Worm (Caenorhabditis elegans) whole organism, L1 larva: ENCODE results near the gene set-3.

ENCODE experiments used
- C04F5.9 ChIP-seq: sonication (generic microtip); optimal IDR thresholded peaks from 2 replicates; lab custom pipeline; 2016; ENCODE audit warnings: missing genetic modification characterization, missing compliant biosample characterization
- F16B12.6 ChIP-seq: fragments of 150-350 bp; optimal IDR thresholded peaks from 2 replicates; lab custom pipeline; 2014; ENCODE audit warnings: missing biosample characterization, missing genetic modification characterization
- aha-1 ChIP-seq: fragments of 150-350 bp; optimal IDR thresholded peaks from 2 replicates; lab custom pipeline; 2014; ENCODE audit warnings: missing biosample characterization, missing genetic modification characterization
- alr-1 ChIP-seq: fragments of 200-800 bp; sonication (Bioruptor generic); optimal IDR thresholded peaks from 2 replicates; lab custom pipeline; 2018; ENCODE audit warnings: borderline replicate concordance, mild to moderate bottlenecking, missing genetic modification characterization, missing compliant biosample characterization
- aly-2 ChIP-seq: fragments of 150-350 bp; optimal IDR thresholded peaks from 2 replicates; lab custom pipeline; 2014; ENCODE audit warnings: missing biosample characterization, missing genetic modification characterization
- ceh-88 ChIP-seq: fragments of 200-800 bp; sonication (Bioruptor generic); IDR thresholded peaks from 2 replicates; pipeline ENCODE4 v1.3.6; 2022; ENCODE audit warnings: missing genetic modification characterization, missing compliant biosample characterization
- ces-1 ChIP-seq: fragments of 150-350 bp; optimal IDR thresholded peaks from 2 replicates; lab custom pipeline; 2014; ENCODE audit warnings: missing biosample characterization, missing genetic modification reagents, missing genetic modification characterization
- dsc-1 ChIP-seq: sonication (generic microtip); optimal IDR thresholded peaks from 2 replicates; lab custom pipeline; 2016; ENCODE audit warnings: mild to moderate bottlenecking, missing genetic modification characterization, missing compliant biosample characterization
- efl-1 ChIP-seq, 4 experiments: fragments of 150-350 bp; optimal IDR thresholded peaks in 3 of 4; peaks in 1 of 4; 1 replicate in 1 of 4; 2 replicates in 3 of 4; lab custom pipeline; 2014; ENCODE audit warnings: missing biosample characterization in 2 of 4, missing genetic modification characterization in 2 of 4, missing genetic modification reagents in 2 of 4
- efl-3 ChIP-seq: fragments of 200-800 bp; sonication (Bioruptor generic); optimal IDR thresholded peaks from 2 replicates; lab custom pipeline; 2018; ENCODE audit warnings: mild to moderate bottlenecking, missing genetic modification characterization, missing compliant biosample characterization
- egl-13 ChIP-seq: sonication (generic microtip); optimal IDR thresholded peaks from 2 replicates; lab custom pipeline; 2016; ENCODE audit warnings: missing genotype, missing genetic modification reagents, missing genetic modification characterization, missing compliant biosample characterization
- elt-2 ChIP-seq: sonication (generic microtip); optimal IDR thresholded peaks from 2 replicates; lab custom pipeline; 2016; ENCODE audit warnings: missing genetic modification characterization, mild to moderate bottlenecking, inconsistent platforms, missing compliant biosample characterization, missing genetic modification reagents
- elt-3 ChIP-seq, 6 experiments: fragments of 150-350 bp in 1 of 6; sonication (generic microtip); optimal IDR thresholded peaks; 2 replicates each; lab custom pipeline; 2017 to 2018; ENCODE audit warnings: missing biosample characterization in 6 of 6, missing genetic modification characterization in 6 of 6, inconsistent platforms in 1 of 6
- ets-5 ChIP-seq: fragments of 200-800 bp; sonication (Bioruptor generic); IDR thresholded peaks from 2 replicates; pipeline ENCODE4 v1.3.6; 2022; ENCODE audit warnings: missing genetic modification characterization, missing compliant biosample characterization
- fkh-10 ChIP-seq: sonication (generic microtip); optimal IDR thresholded peaks from 2 replicates; lab custom pipeline; 2017; ENCODE audit warnings: missing biosample characterization, missing genetic modification reagents, missing genetic modification characterization
- fkh-4 ChIP-seq: sonication (generic microtip); optimal IDR thresholded peaks from 2 replicates; lab custom pipeline; 2016; ENCODE audit warnings: missing compliant biosample characterization, missing genetic modification characterization, borderline replicate concordance
- fkh-8 ChIP-seq: sonication (generic microtip); optimal IDR thresholded peaks from 2 replicates; lab custom pipeline; 2016; ENCODE audit warnings: mild to moderate bottlenecking, missing genetic modification characterization, missing compliant biosample characterization
- fos-1 ChIP-seq: fragments of 150-350 bp; optimal IDR thresholded peaks from 2 replicates; lab custom pipeline; 2014; ENCODE audit warnings: missing biosample characterization, missing genetic modification characterization
- grh-1 ChIP-seq: fragments of 200-800 bp; sonication (Bioruptor generic); IDR thresholded peaks from 2 replicates; pipeline ENCODE4 v1.3.6; 2022; ENCODE audit warnings: missing genetic modification reagents, missing genetic modification characterization, missing compliant biosample characterization
- hlh-17 ChIP-seq: fragments of 200-800 bp; sonication (Bioruptor generic); optimal IDR thresholded peaks from 2 replicates; lab custom pipeline; 2018; ENCODE audit warnings: missing genetic modification characterization, mild to moderate bottlenecking, missing compliant biosample characterization, moderate library complexity, borderline replicate concordance
- hlh-4 ChIP-seq: sonication (generic microtip); optimal IDR thresholded peaks from 2 replicates; lab custom pipeline; 2016; ENCODE audit warnings: mild to moderate bottlenecking, missing genetic modification characterization, missing compliant biosample characterization
- hpl-2 ChIP-seq: fragments of 150-350 bp; optimal IDR thresholded peaks from 2 replicates; lab custom pipeline; 2014; ENCODE audit warnings: missing biosample characterization, missing genetic modification reagents, missing genetic modification characterization
- lin-13 ChIP-seq: fragments of 150-350 bp; optimal IDR thresholded peaks from 2 replicates; lab custom pipeline; 2014; ENCODE audit warnings: missing biosample characterization, missing genetic modification reagents, missing genetic modification characterization
- lin-15B ChIP-seq: fragments of 150-350 bp; sonication (generic microtip); optimal IDR thresholded peaks from 3 replicates; lab custom pipeline; 2014; ENCODE audit warnings: missing biosample characterization, missing genetic modification characterization
- lin-35 ChIP-seq, 2 experiments: fragments of 150-350 bp; optimal IDR thresholded peaks; 2 replicates each; lab custom pipeline; 2014; ENCODE audit warnings: missing biosample characterization in 2 of 2, missing genetic modification characterization in 2 of 2, missing genetic modification reagents in 2 of 2
- lsy-2 ChIP-seq, 2 experiments: fragments of 150-350 bp; optimal IDR thresholded peaks; 2 replicates each; lab custom pipeline; 2014; ENCODE audit warnings: missing biosample characterization in 2 of 2, missing genetic modification characterization in 2 of 2
- mab-9 ChIP-seq: fragments of 200-800 bp; sonication (Bioruptor generic); IDR thresholded peaks from 2 replicates; pipeline ENCODE4 v1.3.6; 2022; ENCODE audit warnings: missing genetic modification reagents, missing genetic modification characterization, missing compliant biosample characterization
- nhr-28 ChIP-seq: fragments of 150-350 bp; optimal IDR thresholded peaks from 2 replicates; lab custom pipeline; 2014; ENCODE audit warnings: missing biosample characterization, missing genetic modification characterization
- nhr-47 ChIP-seq: sonication (generic microtip); optimal IDR thresholded peaks from 2 replicates; lab custom pipeline; 2016; ENCODE audit warnings: mild to moderate bottlenecking, missing genetic modification characterization, moderate library complexity, missing compliant biosample characterization
- nhr-71 ChIP-seq: sonication (generic microtip); optimal IDR thresholded peaks from 2 replicates; lab custom pipeline; 2016; ENCODE audit warnings: mild to moderate bottlenecking, missing genetic modification characterization, moderate library complexity, missing compliant biosample characterization
- nhr-76 ChIP-seq: sonication (generic microtip); optimal IDR thresholded peaks from 2 replicates; lab custom pipeline; 2017; ENCODE audit warnings: missing biosample characterization, missing genetic modification characterization
- nhr-77 ChIP-seq: fragments of 150-350 bp; optimal IDR thresholded peaks from 2 replicates; lab custom pipeline; 2014; ENCODE audit warnings: missing biosample characterization, missing genetic modification characterization
- nhr-84 ChIP-seq: sonication (generic microtip); optimal IDR thresholded peaks from 2 replicates; lab custom pipeline; 2017; ENCODE audit warnings: missing biosample characterization, missing genetic modification characterization
- nhr-85 ChIP-seq: sonication (generic microtip); peaks from one replicate; lab custom pipeline; 2016; ENCODE audit warnings: missing genetic modification characterization, inconsistent platforms, missing compliant biosample characterization
- pax-3 ChIP-seq: fragments of 200-800 bp; sonication (Bioruptor generic); optimal IDR thresholded peaks from 2 replicates; lab custom pipeline; 2018; ENCODE audit warnings: mild to moderate bottlenecking, missing genetic modification characterization, moderate library complexity, missing compliant biosample characterization
- pqm-1 ChIP-seq: sonication (generic microtip); optimal IDR thresholded peaks from 3 replicates; lab custom pipeline; 2017; ENCODE audit warnings: missing biosample characterization, missing genetic modification characterization
- skn-1 ChIP-seq: fragments of 150-350 bp; optimal IDR thresholded peaks from 2 replicates; lab custom pipeline; 2014; ENCODE audit warnings: missing biosample characterization, missing genetic modification characterization
- snpc-4 ChIP-seq: fragments of 150-350 bp; optimal IDR thresholded peaks from 2 replicates; lab custom pipeline; 2014; ENCODE audit warnings: missing biosample characterization, missing genetic modification characterization
- sox-4 ChIP-seq: sonication (generic microtip); optimal IDR thresholded peaks from 2 replicates; lab custom pipeline; 2016; ENCODE audit warnings: missing genetic modification characterization, missing compliant biosample characterization
- swsn-7 ChIP-seq: sonication (generic microtip); optimal IDR thresholded peaks from 2 replicates; lab custom pipeline; 2016; ENCODE audit warnings: missing genetic modification characterization, missing compliant biosample characterization
- tbx-2 ChIP-seq: sonication (generic microtip); optimal IDR thresholded peaks from 2 replicates; lab custom pipeline; 2016; ENCODE audit warnings: missing genetic modification characterization, missing compliant biosample characterization
- unc-98 ChIP-seq: fragments of 200-800 bp; sonication (Bioruptor generic); IDR thresholded peaks from 2 replicates; pipeline ENCODE4 v1.3.6; 2022; ENCODE audit warnings: missing genetic modification characterization, missing compliant biosample characterization
- vab-15 ChIP-seq: sonication (generic microtip); optimal IDR thresholded peaks from 2 replicates; lab custom pipeline; 2017; ENCODE audit warnings: missing genotype, mild to moderate bottlenecking, missing genetic modification characterization, missing compliant biosample characterization
- xbp-1 ChIP-seq: sonication (generic microtip); optimal IDR thresholded peaks from 2 replicates; lab custom pipeline; 2016; ENCODE audit warnings: missing genetic modification characterization, missing compliant biosample characterization
- zag-1 ChIP-seq: fragments of 150-350 bp; optimal IDR thresholded peaks from 2 replicates; lab custom pipeline; 2014; ENCODE audit warnings: missing biosample characterization, missing genetic modification characterization
- ztf-4 ChIP-seq: fragments of 150-350 bp; optimal IDR thresholded peaks from 2 replicates; lab custom pipeline; 2014; ENCODE audit warnings: missing biosample characterization, missing genetic modification characterization

Gene set-3

ce11 chrIII:9678819-9679218 lies 15.6 kb downstream of the set-3 start, which contains the start of gene ugt-60:
Gene ugt-60, minus strand, starts transcription at chrIII:9679051.
- TF ChIP-seq snpc-4 (tag; lab: Kevin White, UChicago) (no peak), zag-1 (tag; lab: Kevin White, UChicago) (no peak), hpl-2 (no peak), lin-13 (GFP tag; lab: Kevin White, UChicago) (no peak), alr-1 (tag; lab: Kevin White, UChicago) (no peak), nhr-84 (tag; lab: Kevin White, UChicago) (no peak), elt-3 (tag; optimal IDR thresholded peaks at IDR 0.05; lab: Kevin White, UChicago) (peak in 3 of 6 experiments; percentile 23 to 47 (median 33)), nhr-85 (tag; lab: Kevin White, UChicago) (peak; percentile 56), ztf-4 (tag; lab: Kevin White, UChicago) (no peak)

ce11 chrIII:9669546-9669945 lies 24.8 kb downstream of the set-3 start:
- no peak for TF ChIP-seq lin-13 (GFP tag; lab: Kevin White, UChicago)
- peak; percentile 59 for TF ChIP-seq fkh-8
- no peak for TF ChIP-seq tbx-2
- no peak for TF ChIP-seq nhr-28 (tag; lab: Kevin White, UChicago)
- peak; percentile 44 for TF ChIP-seq nhr-47
- peak; percentile 70 for TF ChIP-seq dsc-1
- no peak for TF ChIP-seq vab-15
- TF ChIP-seq ceh-88 (GFP tag; lab: Robert Waterston, UW), result no peak
- TF ChIP-seq xbp-1, result no peak
- no peak for TF ChIP-seq nhr-77 (tag; lab: Kevin White, UChicago)
- peak; percentile 71 for TF ChIP-seq nhr-71
- no peak for TF ChIP-seq lin-35 (GFP tag; optimal IDR thresholded peaks at IDR 0.05; lab: Kevin White, UChicago)
- no peak for TF ChIP-seq fos-1 (tag; lab: Kevin White, UChicago)

ce11 chrIII:9667591-9668265 lies 26.6 kb downstream of the set-3 start, which contains the start of gene C07A9.9:
Gene C07A9.9, minus strand, starts transcription at chrIII:9667641.
- TF ChIP-seq lsy-2 (tag; optimal IDR thresholded peaks at IDR 0.05; lab: Kevin White, UChicago) (peak; percentile 44 to 67), C04F5.9 (tag; lab: Kevin White, UChicago) (peak; percentile 45), hlh-17 (GFP tag; lab: Kevin White, UChicago) (no peak), grh-1 (no peak), pqm-1 (tag; lab: Kevin White, UChicago) (no peak), lin-15B (tag; lab: Kevin White, UChicago) (no peak), unc-98 (GFP tag; lab: Robert Waterston, UW) (no peak), skn-1 (no peak), nhr-71 (peak; percentile 83), ceh-88 (GFP tag; lab: Robert Waterston, UW) (no peak), ets-5 (GFP tag; lab: Robert Waterston, UW) (no peak), hlh-4 (tag; lab: Kevin White, UChicago) (no peak), efl-1 (optimal IDR thresholded peaks at IDR 0.05; lab: Kevin White, UChicago) (peak; percentile 44 to 61), efl-1 (GFP tag; optimal IDR thresholded peaks at IDR 0.05 in 1 of 2; lab: Kevin White, UChicago) (peak; percentile 24 to 93), fkh-10 (GFP tag; lab: Kevin White, UChicago) (peak; percentile 26), xbp-1 (peak; percentile 23), alr-1 (tag; lab: Kevin White, UChicago) (no peak), lin-35 (GFP tag; optimal IDR thresholded peaks at IDR 0.05; lab: Kevin White, UChicago) (peak; percentile 53 to 56), pax-3 (tag; lab: Kevin White, UChicago) (no peak), ces-1 (GFP tag; lab: Kevin White, UChicago) (no peak), fos-1 (tag; lab: Kevin White, UChicago) (peak; percentile 57), elt-2 (tag; lab: Kevin White, UChicago) (peak; percentile 74), zag-1 (tag; lab: Kevin White, UChicago) (no peak), F16B12.6 (tag; lab: Kevin White, UChicago) (peak; percentile 23), mab-9 (peak; percentile 51; the same call in 1 of the 2 replicates), sox-4 (tag; lab: Kevin White, UChicago) (no peak), ztf-4 (tag; lab: Kevin White, UChicago) (peak; percentile 56), nhr-47 (peak; percentile 73), fkh-4 (no peak), nhr-76 (tag; lab: Kevin White, UChicago) (no peak), swsn-7 (tag; lab: Kevin White, UChicago) (peak; percentile 67), fkh-8 (peak; percentile 84), egl-13 (peak; percentile 60), efl-3 (GFP tag; lab: Kevin White, UChicago) (peak; percentile 6), aha-1 (tag; lab: Kevin White, UChicago) (no peak), snpc-4 (tag; lab: Kevin White, UChicago) (peak; percentile 64), aly-2 (no peak), nhr-77 (tag; lab: Kevin White, UChicago) (peak; percentile 69)
